Fruit fly (Drosophila melanogaster): ENCODE results near the gene Osi23.

The Osi23 gene

DNA sequence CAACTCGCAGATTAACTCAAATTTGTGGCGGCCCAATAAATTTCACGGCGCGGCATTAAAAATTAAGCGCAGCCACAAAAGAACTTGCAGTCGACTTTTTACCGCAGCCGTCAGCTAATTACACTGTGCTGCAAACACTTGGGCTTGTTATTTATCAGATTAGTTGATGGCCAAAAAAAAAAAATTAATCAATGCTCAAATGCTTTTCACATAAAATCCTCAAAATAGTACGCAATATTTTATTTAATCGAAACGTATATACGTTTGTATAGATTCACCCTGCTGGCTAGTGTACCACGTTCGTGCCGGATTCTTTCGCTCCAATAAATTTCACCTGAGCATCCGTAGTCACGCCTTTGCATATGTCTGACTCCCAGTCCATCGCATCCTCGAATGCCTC, 31.1 kb downstream of the Osi23 start (continued):
- TF ChIP-seq knrl (GFP tag; IDR thresholded peaks at IDR 0.05; ENCODE audit: partially characterized antibody) (no peak), CG3726 (GFP tag; IDR thresholded peaks at IDR 0.05) (0 out of 3 replicates have a peak, but pooled peaks have one; percentile 20), nom (GFP tag; optimal IDR thresholded peaks at IDR 0.05) (no peak), Blimp-1 (GFP tag; optimal IDR thresholded peaks at IDR 0.05) (peak; percentile 72), CG12659 (GFP tag; optimal IDR thresholded peaks at IDR 0.05) (peak; percentile 20), CG8478 (optimal IDR thresholded peaks at IDR 0.05) (no peak), Dref (GFP tag; IDR thresholded peaks at IDR 0.05) (no peak), Med (GFP tag) (peak; percentile 90), emc (GFP tag; optimal IDR thresholded peaks at IDR 0.05) (no peak), mirr (GFP tag; optimal IDR thresholded peaks at IDR 0.05) (no peak), CG34376 (GFP tag; optimal IDR thresholded peaks at IDR 0.05) (no peak), BEAF-32 (GFP tag; optimal IDR thresholded peaks at IDR 0.05) (no peak), CG6654 (GFP tag; optimal IDR thresholded peaks at IDR 0.05) (peak; percentile 36), HLH3B (GFP tag; IDR thresholded peaks at IDR 0.05) (peak; percentile 73), CG32767 (GFP tag; IDR thresholded peaks at IDR 0.05) (0 out of 2 replicates have a peak, but pooled peaks have one; percentile 23), CG12769 (tag; optimal IDR thresholded peaks at IDR 0.05) (peak; percentile 56), CG11093 (GFP tag; IDR thresholded peaks at IDR 0.05) (peak; percentile 20; the same call in 1 of the 3 replicates), CG10654 (GFP tag; optimal IDR thresholded peaks at IDR 0.05) (peak; percentile 41), abd-A (tag; optimal IDR thresholded peaks at IDR 0.05) (no peak), ham (GFP tag; IDR thresholded peaks at IDR 0.05) (no peak), bowl (GFP tag; IDR thresholded peaks at IDR 0.05) (no peak; the same call in 1 of the 2 replicates), GATAe (GFP tag; conservative IDR thresholded peaks at IDR 0.05) (no peak), CG18619 (GFP tag; optimal IDR thresholded peaks at IDR 0.05) (peak; percentile 10), prd (optimal IDR thresholded peaks at IDR 0.05) (no peak), prd (GFP tag; IDR thresholded peaks at IDR 0.05) (no peak; the same call in 1 of the 3 replicates), nau (GFP tag; optimal IDR thresholded peaks at IDR 0.05) (no peak), sens-2 (GFP tag; IDR thresholded peaks at IDR 0.05) (peak; percentile 40; the same call in 1 of the 2 replicates), CG17912 (GFP tag; optimal IDR thresholded peaks at IDR 0.05) (no peak), twi (tag; optimal IDR thresholded peaks at IDR 0.05) (no peak), wor (GFP tag; IDR thresholded peaks at IDR 0.05) (peak; percentile 46), CG10431 (GFP tag; optimal IDR thresholded peaks at IDR 0.05) (no peak), Hr39 (optimal IDR thresholded peaks at IDR 0.05) (no peak), CG12391 (tag; optimal IDR thresholded peaks at IDR 0.05) (peak; percentile 59), CG9727 (GFP tag; optimal IDR thresholded peaks at IDR 0.05) (peak; percentile 48), Mad (GFP tag; optimal IDR thresholded peaks at IDR 0.05) (no peak), hkb (optimal IDR thresholded peaks at IDR 0.05) (no peak), hkb (GFP tag; IDR thresholded peaks at IDR 0.05) (peak; percentile 74), Dip3 (GFP tag; optimal IDR thresholded peaks at IDR 0.05) (no peak), CkIIα-i1 (GFP tag; IDR thresholded peaks at IDR 0.05) (no peak), insv (GFP tag; optimal IDR thresholded peaks at IDR 0.05) (no peak), CG2875 (GFP tag; optimal IDR thresholded peaks at IDR 0.05) (peak; percentile 35), CG15696 (tag; optimal IDR thresholded peaks at IDR 0.05) (no peak), ara (GFP tag; IDR thresholded peaks at IDR 0.05) (peak; percentile 81), ERR (GFP tag; optimal IDR thresholded peaks at IDR 0.05) (no peak), sqz (GFP tag; optimal IDR thresholded peaks at IDR 0.05) (no peak), CG14014 (GFP tag; IDR thresholded peaks at IDR 0.05) (peak; percentile 49; the same call in 1 of the 2 replicates), zen2 (GFP tag; IDR thresholded peaks at IDR 0.05; ENCODE audit: partially characterized antibody) (no peak), Ravus (GFP tag; IDR thresholded peaks at IDR 0.05) (no peak), Pdp1 (GFP tag; optimal IDR thresholded peaks at IDR 0.05) (peak in 1 of 2 experiments; percentile 61), Dll (GFP tag; IDR thresholded peaks at IDR 0.05; ENCODE audit: partially characterized antibody) (no peak), CG12236 (GFP tag; optimal IDR thresholded peaks at IDR 0.05) (peak; percentile 38), Ets65A (GFP tag) (no peak)

All from whole organism, embryonic.